Worm (Caenorhabditis elegans) whole organism, L3 larva: ENCODE data around the gene bas-1.

Experiments
- ama-1 ChIP-seq: fragments of 150-350 bp; optimal IDR thresholded peaks from 2 replicates; lab custom pipeline; 2018
- ceh-82 ChIP-seq: fragments of 150-350 bp; optimal IDR thresholded peaks from 2 replicates; lab custom pipeline; 2014; ENCODE audit warnings: missing biosample characterization, missing genetic modification characterization
- egl-27 ChIP-seq: sonication (generic microtip); optimal IDR thresholded peaks from 4 replicates; lab custom pipeline; 2017; ENCODE audit warnings: missing biosample characterization, missing genetic modification reagents, missing genetic modification characterization
- fos-1 ChIP-seq: fragments of 150-350 bp; optimal IDR thresholded peaks from 2 replicates; lab custom pipeline; 2014; ENCODE audit warnings: missing biosample characterization, missing genetic modification characterization
- jun-1 ChIP-seq: fragments of 150-350 bp; optimal IDR thresholded peaks from 2 replicates; lab custom pipeline; 2014; ENCODE audit warnings: missing biosample characterization, missing genetic modification reagents, missing genetic modification characterization
- lin-15B ChIP-seq: fragments of 150-350 bp; optimal IDR thresholded peaks from 2 replicates; lab custom pipeline; 2014; ENCODE audit warnings: missing biosample characterization, missing genetic modification characterization
- nhr-237 ChIP-seq: fragments of 150-350 bp; optimal IDR thresholded peaks from 2 replicates; lab custom pipeline; 2014; ENCODE audit warnings: missing biosample characterization, missing genetic modification characterization
- pha-4 ChIP-seq: fragments of 150-350 bp; optimal IDR thresholded peaks from 2 replicates; lab custom pipeline; 2014; ENCODE audit warnings: missing biosample characterization, missing genetic modification reagents, missing genetic modification characterization
- pqm-1 ChIP-seq: fragments of 150-350 bp; optimal IDR thresholded peaks from 2 replicates; lab custom pipeline; 2017; ENCODE audit warnings: missing biosample characterization, missing genetic modification characterization, inconsistent platforms
- skn-1 ChIP-seq: fragments of 150-350 bp; optimal IDR thresholded peaks from 2 replicates; lab custom pipeline; 2014; ENCODE audit warnings: missing biosample characterization, missing genetic modification characterization
- unc-39 ChIP-seq: sonication (generic microtip); optimal IDR thresholded peaks from 4 replicates; lab custom pipeline; 2017; ENCODE audit warnings: missing biosample characterization, missing genetic modification characterization
- unc-62 ChIP-seq: fragments of 150-350 bp; sonication (generic microtip); optimal IDR thresholded peaks from 4 replicates; lab custom pipeline; 2014; ENCODE audit warnings: missing biosample characterization, missing genetic modification reagents, missing genetic modification characterization
- zag-1 ChIP-seq: fragments of 150-350 bp; optimal IDR thresholded peaks from 2 replicates; lab custom pipeline; 2014; ENCODE audit warnings: missing biosample characterization, missing genetic modification characterization

DNA sequence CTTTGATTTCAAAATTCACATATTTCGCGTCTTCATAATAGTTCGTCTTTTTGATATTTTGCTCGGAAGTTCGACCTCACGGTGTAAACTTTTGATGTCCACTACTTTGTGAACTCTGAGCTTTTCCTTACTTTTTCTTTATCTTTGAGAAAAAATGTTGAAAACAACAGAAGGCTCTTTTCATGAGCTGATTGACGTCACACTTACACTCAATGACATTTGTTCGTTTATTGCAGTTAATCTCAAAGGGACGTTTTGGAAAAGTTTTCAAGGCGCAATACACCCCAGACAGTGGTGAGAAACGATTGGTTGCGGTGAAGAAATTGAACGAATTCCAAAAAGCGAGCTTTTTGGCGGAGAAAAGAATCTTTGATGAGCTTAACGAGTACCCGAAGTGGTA lies 17.2 kb downstream of the bas-1 start:
- TF ChIP-seq pha-4 (no peak), unc-39 (tag; lab: Kevin White, UChicago) (no peak), nhr-237 (tag; lab: Kevin White, UChicago) (no peak), egl-27 (no peak), fos-1 (tag; lab: Kevin White, UChicago) (no peak), pqm-1 (tag; lab: Kevin White, UChicago) (no peak), ama-1 (lab: Kevin White, UChicago) (no peak), skn-1 (tag; lab: Kevin White, UChicago) (no peak), jun-1 (tag; lab: Kevin White, UChicago) (no peak), lin-15B (tag; lab: Kevin White, UChicago) (no peak), ceh-82 (tag; lab: Kevin White, UChicago) (no peak), unc-62 (GFP tag; lab: Kevin White, UChicago) (no peak), zag-1 (no peak)
